Worm (Caenorhabditis elegans) whole organism, L4 larva: ENCODE measurements around the gene fbxb-117.
A peak's percentile ranks its signal among the peaks of the same experiment; 100 is the strongest.

Experiments
- D1046.2 ChIP-seq: fragments of 200-800 bp; sonication (Bioruptor generic); IDR thresholded peaks from 2 replicates; pipeline ENCODE4 v1.3.6; 2022; ENCODE audit warnings: missing genetic modification characterization, missing compliant biosample characterization
- F10B5.3 ChIP-seq: sonication (generic microtip); optimal IDR thresholded peaks from 2 replicates; lab custom pipeline; 2016; ENCODE audit warnings: mild to moderate bottlenecking, missing genetic modification characterization, missing compliant biosample characterization
- F26F4.8 ChIP-seq: fragments of 200-800 bp; sonication (Bioruptor generic); conservative IDR thresholded peaks from 2 replicates; pipeline ENCODE4 v1.3.6; 2022; ENCODE audit warnings: missing genetic modification characterization, missing compliant biosample characterization
- F37D6.2 ChIP-seq: sonication (generic microtip); optimal IDR thresholded peaks from 2 replicates; lab custom pipeline; 2016; ENCODE audit warnings: mild to moderate bottlenecking, missing genetic modification characterization, missing compliant biosample characterization
- T20F7.1 ChIP-seq: fragments of 200-800 bp; sonication (Bioruptor generic); optimal IDR thresholded peaks from 2 replicates; lab custom pipeline; 2018; ENCODE audit warnings: mild to moderate bottlenecking, missing genetic modification characterization, missing compliant biosample characterization
- T26A8.4 ChIP-seq: fragments of 200-800 bp; sonication (Bioruptor generic); IDR thresholded peaks from 2 replicates; pipeline ENCODE4 v1.3.6; 2022; ENCODE audit warnings: missing genetic modification characterization, missing compliant biosample characterization
- Y75B8A.6 ChIP-seq: fragments of 200-800 bp; sonication (Bioruptor generic); IDR thresholded peaks from 2 replicates; pipeline ENCODE4 v1.3.6; 2022; ENCODE audit warnings: missing genetic modification reagents, missing genetic modification characterization, missing compliant biosample characterization
- ZK337.2 ChIP-seq: fragments of 200-800 bp; sonication (Bioruptor generic); IDR thresholded peaks from 2 replicates; pipeline ENCODE4 v1.3.6; 2022; ENCODE audit warnings: missing genetic modification reagents, missing genetic modification characterization, missing compliant biosample characterization
- ZK546.5 ChIP-seq, 2 experiments: sonication (generic microtip); optimal IDR thresholded peaks; 2 replicates each; lab custom pipeline; 2017; ENCODE audit warnings: missing biosample characterization in 2 of 2, missing genetic modification characterization in 2 of 2
- aha-1 ChIP-seq: fragments of 150-350 bp; peaks from one replicate; lab custom pipeline; 2014; ENCODE audit warnings: missing biosample characterization, missing genetic modification characterization
- ama-1 ChIP-seq: fragments of 150-350 bp; optimal IDR thresholded peaks from 2 replicates; lab custom pipeline; 2014; ENCODE audit warnings: inconsistent platforms, mixed read lengths
- attf-4 ChIP-seq: sonication (generic microtip); optimal IDR thresholded peaks from 3 replicates; lab custom pipeline; 2017; ENCODE audit warnings: missing biosample characterization, missing genetic modification characterization
- ceh-28 ChIP-seq: fragments of 150-350 bp; optimal IDR thresholded peaks from 2 replicates; lab custom pipeline; 2014; ENCODE audit warnings: missing biosample characterization, missing genetic modification reagents, missing genetic modification characterization
- ceh-44 ChIP-seq: fragments of 200-800 bp; sonication (Bioruptor generic); IDR thresholded peaks from 2 replicates; pipeline ENCODE4 v1.3.6; 2022; ENCODE audit warnings: missing genetic modification reagents, missing genetic modification characterization, missing compliant biosample characterization
- ceh-62 ChIP-seq: sonication (generic microtip); optimal IDR thresholded peaks from 2 replicates; lab custom pipeline; 2017; ENCODE audit warnings: missing biosample characterization, missing genetic modification characterization
- ces-1 ChIP-seq: fragments of 150-350 bp; sonication (generic microtip); optimal IDR thresholded peaks from 4 replicates; lab custom pipeline; 2014; ENCODE audit warnings: missing biosample characterization, missing genetic modification reagents, missing genetic modification characterization
- cey-2 ChIP-seq: sonication (generic microtip); optimal IDR thresholded peaks from 3 replicates; lab custom pipeline; 2017; ENCODE audit warnings: missing genetic modification characterization, mild to moderate bottlenecking, missing compliant biosample characterization, antibody characterized with exemption, borderline replicate concordance; ENCODE audit not compliant: insufficient read depth
- dmd-8 ChIP-seq: fragments of 200-800 bp; sonication (Bioruptor generic); IDR thresholded peaks from 2 replicates; pipeline ENCODE4 v1.3.6; 2022; ENCODE audit warnings: missing genetic modification characterization, missing compliant biosample characterization
- dpl-1 ChIP-seq: fragments of 150-350 bp; optimal IDR thresholded peaks from 2 replicates; lab custom pipeline; 2014; ENCODE audit warnings: missing biosample characterization, missing genetic modification reagents, missing genetic modification characterization
- duxl-1 ChIP-seq: sonication (generic microtip); optimal IDR thresholded peaks from 2 replicates; lab custom pipeline; 2016; ENCODE audit warnings: mild to moderate bottlenecking, missing genetic modification characterization, moderate library complexity, missing compliant biosample characterization; ENCODE audit not compliant: poor library complexity
- hif-1 ChIP-seq, 2 experiments: sonication (generic microtip); optimal IDR thresholded peaks; 2 replicates each; lab custom pipeline; 2016 to 2017; ENCODE audit warnings: missing compliant biosample characterization in 2 of 2, missing genetic modification characterization in 2 of 2, missing genetic modification reagents in 2 of 2, missing genotype in 2 of 2, mild to moderate bottlenecking in 1 of 2
- hmg-1.1 ChIP-seq: fragments of 200-800 bp; sonication (Bioruptor generic); IDR thresholded peaks from 2 replicates; pipeline ENCODE4 v1.3.6; 2022; ENCODE audit warnings: missing genetic modification reagents, missing genetic modification characterization, missing compliant biosample characterization
- jun-1 ChIP-seq: fragments of 150-350 bp; optimal IDR thresholded peaks from 2 replicates; lab custom pipeline; 2014; ENCODE audit warnings: missing biosample characterization, missing genetic modification reagents, missing genetic modification characterization
- lim-7 ChIP-seq: fragments of 200-800 bp; sonication (Bioruptor generic); IDR thresholded peaks from 2 replicates; pipeline ENCODE4 v1.3.6; 2022; ENCODE audit warnings: missing genetic modification characterization, missing compliant biosample characterization
- lin-13 ChIP-seq: fragments of 150-350 bp; optimal IDR thresholded peaks from 2 replicates; lab custom pipeline; 2014; ENCODE audit warnings: missing biosample characterization, missing genetic modification reagents, missing genetic modification characterization
- lsy-2 ChIP-seq, 2 experiments: fragments of 150-350 bp in 1 of 2; sonication (generic microtip) in 1 of 2; optimal IDR thresholded peaks; 2 replicates each; lab custom pipeline; 2014 to 2017; ENCODE audit warnings: missing biosample characterization in 2 of 2, missing genetic modification characterization in 2 of 2
- madf-5 ChIP-seq, 2 experiments: fragments of 200-800 bp; sonication (Bioruptor generic); IDR thresholded peaks; 2 replicates each; pipeline ENCODE4 v1.3.6; 2022; ENCODE audit warnings: missing compliant biosample characterization in 2 of 2, missing genetic modification characterization in 2 of 2
- madf-9 ChIP-seq: fragments of 200-800 bp; sonication (Bioruptor generic); conservative IDR thresholded peaks from 2 replicates; pipeline ENCODE4 v1.3.6; 2022; ENCODE audit warnings: missing genetic modification reagents, missing genetic modification characterization, missing compliant biosample characterization
- mdt-29 ChIP-seq: fragments of 200-800 bp; sonication (Bioruptor generic); IDR thresholded peaks from 2 replicates; pipeline ENCODE4 v1.3.6; 2022; ENCODE audit warnings: missing genetic modification reagents, missing genetic modification characterization, missing compliant biosample characterization
- mes-2 ChIP-seq: sonication (generic microtip); optimal IDR thresholded peaks from 2 replicates; lab custom pipeline; 2016; ENCODE audit warnings: missing genotype, mild to moderate bottlenecking, missing genetic modification characterization, missing compliant biosample characterization; ENCODE audit not compliant: poor library complexity, severe bottlenecking
- nhr-111 ChIP-seq: fragments of 200-800 bp; sonication (Bioruptor generic); optimal IDR thresholded peaks from 2 replicates; lab custom pipeline; 2018; ENCODE audit warnings: mild to moderate bottlenecking, missing genetic modification characterization, missing compliant biosample characterization
- nhr-25 ChIP-seq: sonication (generic microtip); optimal IDR thresholded peaks from 2 replicates; lab custom pipeline; 2017; ENCODE audit warnings: missing genetic modification characterization, mild to moderate bottlenecking, missing compliant biosample characterization, antibody characterized with exemption, moderate library complexity, borderline replicate concordance; ENCODE audit not compliant: insufficient read depth
- nhr-41 ChIP-seq: fragments of 200-800 bp; sonication (Bioruptor generic); IDR thresholded peaks from 2 replicates; pipeline ENCODE4 v1.3.6; 2022; ENCODE audit warnings: missing genetic modification reagents, missing genetic modification characterization, missing compliant biosample characterization
- pqm-1 ChIP-seq: sonication (generic microtip); optimal IDR thresholded peaks from 2 replicates; lab custom pipeline; 2017; ENCODE audit warnings: missing biosample characterization, missing genetic modification characterization
- rbr-2 ChIP-seq: sonication (generic microtip); optimal IDR thresholded peaks from 2 replicates; lab custom pipeline; 2016; ENCODE audit warnings: missing genotype, missing genetic modification characterization, missing compliant biosample characterization
- tag-97 ChIP-seq: fragments of 200-800 bp; sonication (Bioruptor generic); IDR thresholded peaks from 2 replicates; pipeline ENCODE4 v1.3.6; 2022; ENCODE audit warnings: missing genetic modification characterization, missing compliant biosample characterization
- vab-7 ChIP-seq: fragments of 200-800 bp; sonication (Bioruptor generic); IDR thresholded peaks from 2 replicates; pipeline ENCODE4 v1.3.6; 2022; ENCODE audit warnings: missing genetic modification reagents, missing genetic modification characterization, missing compliant biosample characterization
- zip-2 ChIP-seq: fragments of 150-350 bp; optimal IDR thresholded peaks from 2 replicates; lab custom pipeline; 2014; ENCODE audit warnings: missing biosample characterization, missing genetic modification characterization
- ztf-11 ChIP-seq: fragments of 150-350 bp; optimal IDR thresholded peaks from 2 replicates; lab custom pipeline; 2014; ENCODE audit warnings: missing biosample characterization, missing genetic modification characterization

fbxb-117 gene

ce11 chrV:19297510-19297909 is 15.1 kb downstream of the fbxb-117 start, which contains the start of gene fbxb-60:
fbxb-60 (plus strand) TSS chrV:19297810.
- TF ChIP-seq mdt-29 (GFP tag; lab: Robert Waterston, UW) (no peak), aha-1 (peak; percentile 76), ceh-28 (tag; lab: Kevin White, UChicago) (peak; percentile 9), madf-9 (GFP tag; lab: Robert Waterston, UW) (no peak), jun-1 (tag; lab: Kevin White, UChicago) (no peak), F10B5.3 (no peak), D1046.2 (no peak), dmd-8 (GFP tag; lab: Robert Waterston, UW) (no peak), ces-1 (GFP tag; lab: Kevin White, UChicago) (no peak), T20F7.1 (no peak), hif-1 (tag; optimal IDR thresholded peaks at IDR 0.05; lab: Kevin White, UChicago) (no peak), ama-1 (lab: Kevin White, UChicago) (no peak), dpl-1 (GFP tag; lab: Kevin White, UChicago) (no peak), vab-7 (GFP tag; lab: Robert Waterston, UW) (no peak)

ce11 chrV:19299262-19299661 is 16.8 kb downstream of the fbxb-117 start, which contains the start of gene F55C9.14:
F55C9.14 (plus strand) TSS chrV:19299562.
- TF ChIP-seq rbr-2 (tag; lab: Kevin White, UChicago) (no peak), zip-2 (tag; lab: Kevin White, UChicago) (no peak), lim-7 (GFP tag; lab: Robert Waterston, UW) (no peak), hmg-1.1 (no peak), tag-97 (GFP tag; lab: Robert Waterston, UW) (no peak), madf-5 (GFP tag; IDR thresholded peaks at IDR 0.05; lab: Robert Waterston, UW) (no peak), ztf-11 (no peak), ama-1 (lab: Kevin White, UChicago) (no peak), cey-2 (no peak)

ce11 chrV:19301934-19302333 is 19.5 kb downstream of the fbxb-117 start, which contains the start of gene fbxb-62:
fbxb-62 (minus strand) TSS chrV:19302034.
- no peak for TF ChIP-seq mdt-29 (GFP tag; lab: Robert Waterston, UW)
- TF ChIP-seq nhr-111 (GFP tag; lab: Kevin White, UChicago), result no peak
- no peak for TF ChIP-seq T26A8.4 (GFP tag; lab: Robert Waterston, UW)
- TF ChIP-seq aha-1, result no peak
- no peak for TF ChIP-seq ZK546.5 (tag; optimal IDR thresholded peaks at IDR 0.05; lab: Kevin White, UChicago)
- no peak for TF ChIP-seq F37D6.2 (tag; lab: Kevin White, UChicago)
- TF ChIP-seq ZK337.2 (GFP tag; lab: Robert Waterston, UW), result no peak
- no peak for TF ChIP-seq ceh-62 (tag; lab: Kevin White, UChicago)
- TF ChIP-seq, all 104 proteins: peak for 0

- TF ChIP-seq rbr-2 (tag; lab: Kevin White, UChicago), result no peak
- TF ChIP-seq mes-2 (tag; lab: Kevin White, UChicago), result no peak
- TF ChIP-seq aha-1, result peak; percentile 58
- peak; percentile 25 for TF ChIP-seq ceh-28 (tag; lab: Kevin White, UChicago)
- no peak for TF ChIP-seq pqm-1
- TF ChIP-seq, all 104 proteins: peak for 2
Measured at ce11 chrV:19303589-19304174, 21.3 kb downstream of the fbxb-117 start, which contains the start of the genes fbxb-63 and fbxb-61. fbxb-63 (minus strand) TSS chrV:19303730. fbxb-61 (plus strand) TSS chrV:19304124.

- TF ChIP-seq F26F4.8 (GFP tag; lab: Robert Waterston, UW), result no peak
- TF ChIP-seq F10B5.3, result no peak
- no peak for TF ChIP-seq lin-13 (GFP tag; lab: Kevin White, UChicago)
- no peak for TF ChIP-seq nhr-41
- no peak for TF ChIP-seq jun-1 (tag; lab: Kevin White, UChicago)
- TF ChIP-seq cey-2, result no peak
- TF ChIP-seq attf-4 (tag; lab: Kevin White, UChicago), result no peak
- no peak for TF ChIP-seq nhr-25 (tag; lab: Kevin White, UChicago)
- no peak for TF ChIP-seq lsy-2 (tag; optimal IDR thresholded peaks at IDR 0.05; lab: Kevin White, UChicago)
- TF ChIP-seq F37D6.2 (tag; lab: Kevin White, UChicago), result no peak
- no peak for TF ChIP-seq ztf-11
- TF ChIP-seq ZK546.5 (tag; optimal IDR thresholded peaks at IDR 0.05; lab: Kevin White, UChicago), result no peak
- TF ChIP-seq Y75B8A.6 (GFP tag; lab: Robert Waterston, UW), result no peak
- no peak for TF ChIP-seq duxl-1 (tag; lab: Kevin White, UChicago)
- TF ChIP-seq ceh-44, result no peak
Measured at ce11 chrV:19306906-19307305, 24.5 kb downstream of the fbxb-117 start, which contains the start of gene F55C9.15. F55C9.15 (minus strand) TSS chrV:19307006.
